Worm (Caenorhabditis elegans) whole organism, mixed stage, embryonic: ENCODE data around the gene F10E7.1.

Experiments used
- M03D4.4 ChIP-seq: sonication (generic microtip); optimal IDR thresholded peaks from 2 replicates; lab custom pipeline; 2017; ENCODE audit warnings: mild to moderate bottlenecking, missing genetic modification characterization, missing compliant biosample characterization
- bed-3 ChIP-seq: fragments of 200-800 bp; sonication (Bioruptor generic); optimal IDR thresholded peaks from 3 replicates; lab custom pipeline; 2018; ENCODE audit warnings: mild to moderate bottlenecking, missing genetic modification characterization, moderate library complexity, missing compliant biosample characterization
- blmp-1 ChIP-seq: fragments of 150-350 bp; optimal IDR thresholded peaks from 2 replicates; lab custom pipeline; 2014; ENCODE audit warnings: missing biosample characterization, missing genetic modification characterization
- ceh-39 ChIP-seq: fragments of 150-350 bp; optimal IDR thresholded peaks from 2 replicates; lab custom pipeline; 2014; ENCODE audit warnings: missing biosample characterization, missing genetic modification characterization
- ceh-43 ChIP-seq: fragments of 200-800 bp; sonication (Bioruptor generic); optimal IDR thresholded peaks from 2 replicates; lab custom pipeline; 2018; ENCODE audit warnings: mild to moderate bottlenecking, missing genetic modification characterization, moderate library complexity, missing compliant biosample characterization
- ceh-83 ChIP-seq: fragments of 200-800 bp; sonication (Bioruptor generic); optimal IDR thresholded peaks from 2 replicates; lab custom pipeline; 2018; ENCODE audit warnings: mild to moderate bottlenecking, missing genetic modification characterization, missing compliant biosample characterization
- ces-1 ChIP-seq: fragments of 150-350 bp; optimal IDR thresholded peaks from 2 replicates; lab custom pipeline; 2014; ENCODE audit warnings: missing biosample characterization, missing genetic modification reagents, missing genetic modification characterization
- cnd-1 ChIP-seq: fragments of 200-800 bp; sonication (Bioruptor generic); optimal IDR thresholded peaks from 2 replicates; lab custom pipeline; 2018; ENCODE audit warnings: mild to moderate bottlenecking, missing genetic modification characterization, missing compliant biosample characterization
- elt-1 ChIP-seq: sonication (generic microtip); optimal IDR thresholded peaks from 2 replicates; lab custom pipeline; 2017; ENCODE audit warnings: missing genetic modification characterization, mild to moderate bottlenecking, missing compliant biosample characterization, antibody characterized with exemption, moderate library complexity, borderline replicate concordance; ENCODE audit not compliant: insufficient read depth
- elt-3 ChIP-seq: fragments of 150-350 bp; optimal IDR thresholded peaks from 2 replicates; lab custom pipeline; 2014; ENCODE audit warnings: missing biosample characterization, missing genetic modification characterization
- ham-2 ChIP-seq: fragments of 200-800 bp; sonication (Bioruptor generic); optimal IDR thresholded peaks from 2 replicates; lab custom pipeline; 2018; ENCODE audit warnings: mild to moderate bottlenecking, missing genetic modification characterization, missing compliant biosample characterization
- hlh-1 ChIP-seq: fragments of 150-350 bp; optimal IDR thresholded peaks from 2 replicates; lab custom pipeline; 2014; ENCODE audit warnings: missing biosample characterization, missing genetic modification reagents, missing genetic modification characterization
- lin-13 ChIP-seq: fragments of 150-350 bp; optimal IDR thresholded peaks from 2 replicates; lab custom pipeline; 2014; ENCODE audit warnings: missing biosample characterization, missing genetic modification characterization
- lin-32 ChIP-seq: fragments of 200-800 bp; sonication (Bioruptor generic); optimal IDR thresholded peaks from 2 replicates; lab custom pipeline; 2018; ENCODE audit warnings: mild to moderate bottlenecking, missing genetic modification characterization, missing compliant biosample characterization
- lsy-2 ChIP-seq: fragments of 150-350 bp; optimal IDR thresholded peaks from 2 replicates; lab custom pipeline; 2014; ENCODE audit warnings: missing biosample characterization, missing genetic modification characterization
- mab-5 ChIP-seq: fragments of 150-350 bp; optimal IDR thresholded peaks from 2 replicates; lab custom pipeline; 2014; ENCODE audit warnings: missing biosample characterization, missing genetic modification characterization
- mep-1 ChIP-seq: fragments of 150-350 bp; optimal IDR thresholded peaks from 2 replicates; lab custom pipeline; 2017; ENCODE audit warnings: missing biosample characterization, missing genetic modification reagents, missing genetic modification characterization, inconsistent platforms
- mls-2 ChIP-seq: sonication (generic microtip); optimal IDR thresholded peaks from 2 replicates; lab custom pipeline; 2016; ENCODE audit warnings: mild to moderate bottlenecking, missing genetic modification characterization, moderate library complexity, missing compliant biosample characterization
- nhr-12 ChIP-seq: fragments of 150-350 bp; optimal IDR thresholded peaks from 2 replicates; lab custom pipeline; 2014; ENCODE audit warnings: missing biosample characterization, missing genetic modification characterization
- nhr-2 ChIP-seq: fragments of 150-350 bp; optimal IDR thresholded peaks from 2 replicates; lab custom pipeline; 2014; ENCODE audit warnings: missing biosample characterization, missing genetic modification characterization
- nhr-237 ChIP-seq: fragments of 150-350 bp; optimal IDR thresholded peaks from 2 replicates; lab custom pipeline; 2014; ENCODE audit warnings: missing biosample characterization, missing genetic modification characterization
- nhr-28 ChIP-seq: fragments of 150-350 bp; optimal IDR thresholded peaks from 2 replicates; lab custom pipeline; 2014; ENCODE audit warnings: missing biosample characterization, missing genetic modification characterization
- nhr-76 ChIP-seq: sonication (generic microtip); optimal IDR thresholded peaks from 2 replicates; lab custom pipeline; 2017; ENCODE audit warnings: missing biosample characterization, missing genetic modification characterization
- pha-4 ChIP-seq: fragments of 150-350 bp; optimal IDR thresholded peaks from 2 replicates; lab custom pipeline; 2018; ENCODE audit warnings: missing biosample characterization, missing genetic modification reagents, missing genetic modification characterization
- snpc-4 ChIP-seq: fragments of 150-350 bp; optimal IDR thresholded peaks from 2 replicates; lab custom pipeline; 2014; ENCODE audit warnings: missing biosample characterization, missing genetic modification characterization
- sptf-1 ChIP-seq: sonication (generic microtip); optimal IDR thresholded peaks from 2 replicates; lab custom pipeline; 2017; ENCODE audit warnings: mild to moderate bottlenecking, missing genetic modification characterization, moderate library complexity, missing compliant biosample characterization
- tbx-8 ChIP-seq: fragments of 200-800 bp; sonication (Bioruptor generic); optimal IDR thresholded peaks from 2 replicates; lab custom pipeline; 2018; ENCODE audit warnings: mild to moderate bottlenecking, missing genetic modification characterization, moderate library complexity, missing compliant biosample characterization
- unc-120 ChIP-seq: sonication (generic microtip); optimal IDR thresholded peaks from 2 replicates; lab custom pipeline; 2017; ENCODE audit warnings: missing genetic modification characterization, missing compliant biosample characterization; ENCODE audit not compliant: poor library complexity, severe bottlenecking
- unc-39 ChIP-seq: fragments of 150-350 bp; optimal IDR thresholded peaks from 2 replicates; lab custom pipeline; 2014; ENCODE audit warnings: missing biosample characterization, missing genetic modification characterization
- unc-62 ChIP-seq: fragments of 150-350 bp; optimal IDR thresholded peaks from 2 replicates; lab custom pipeline; 2014; ENCODE audit warnings: missing biosample characterization, missing genetic modification reagents, missing genetic modification characterization
- zip-8 ChIP-seq: fragments of 150-350 bp; optimal IDR thresholded peaks from 2 replicates; lab custom pipeline; 2014; ENCODE audit warnings: missing biosample characterization, missing genetic modification characterization
- ztf-11 ChIP-seq: fragments of 150-350 bp; optimal IDR thresholded peaks from 2 replicates; lab custom pipeline; 2014; ENCODE audit warnings: missing biosample characterization, missing genetic modification characterization

Gene F10E7.1

DNA sequence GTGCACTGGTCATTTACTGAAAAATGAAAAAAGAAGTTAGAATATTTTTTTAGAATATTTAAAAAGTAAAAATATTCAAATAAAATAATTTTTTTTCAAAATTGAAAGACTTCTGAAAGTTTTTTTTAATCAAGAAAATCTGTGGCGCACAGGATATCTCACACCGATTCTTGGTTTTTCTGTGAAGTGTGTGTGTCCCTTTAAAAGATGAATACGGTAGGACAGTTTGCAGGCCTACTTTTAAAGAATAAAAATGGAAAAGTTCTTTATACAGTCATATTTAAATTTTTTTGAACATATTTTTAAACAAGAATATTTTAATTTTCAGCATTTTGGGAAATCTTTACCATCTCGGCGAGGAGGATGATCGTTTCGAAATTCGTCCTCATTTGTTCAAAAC, 28.0 kb upstream of the F10E7.1 start, which contains the start of gene mct-5:
Gene mct-5, minus strand, starts transcription at position 16 of the 400 bp plus-strand sequence.
- TF ChIP-seq ceh-43 (GFP tag; lab: Kevin White, UChicago) (no peak), hlh-1 (tag; lab: Kevin White, UChicago) (no peak), blmp-1 (tag; lab: Kevin White, UChicago) (no peak), zip-8 (tag; lab: Kevin White, UChicago) (no peak), lin-13 (tag; lab: Kevin White, UChicago) (no peak), mab-5 (no peak), nhr-237 (tag; lab: Kevin White, UChicago) (no peak), mep-1 (tag; lab: Kevin White, UChicago) (no peak), unc-120 (tag; lab: Kevin White, UChicago) (no peak), unc-39 (tag; lab: Kevin White, UChicago) (no peak), bed-3 (GFP tag; lab: Kevin White, UChicago) (no peak), nhr-12 (tag; lab: Kevin White, UChicago) (no peak), ceh-39 (tag; lab: Kevin White, UChicago) (no peak), cnd-1 (tag; lab: Kevin White, UChicago) (no peak), ceh-83 (no peak), snpc-4 (tag; lab: Kevin White, UChicago) (no peak), M03D4.4 (no peak), lsy-2 (tag; lab: Kevin White, UChicago) (no peak)

- no peak for TF ChIP-seq ces-1 (GFP tag; lab: Kevin White, UChicago)
- TF ChIP-seq lin-13 (tag; lab: Kevin White, UChicago), result no peak
- TF ChIP-seq mls-2, result no peak
- no peak for TF ChIP-seq tbx-8 (GFP tag; lab: Kevin White, UChicago)
- TF ChIP-seq hlh-1 (tag; lab: Kevin White, UChicago), result no peak
- no peak for TF ChIP-seq elt-3 (tag; lab: Kevin White, UChicago)
- TF ChIP-seq nhr-12 (tag; lab: Kevin White, UChicago), result no peak
- no peak for TF ChIP-seq nhr-2 (tag; lab: Kevin White, UChicago)
- no peak for TF ChIP-seq unc-39 (tag; lab: Kevin White, UChicago)
- TF ChIP-seq nhr-28 (tag; lab: Kevin White, UChicago), result no peak
- TF ChIP-seq zip-8 (tag; lab: Kevin White, UChicago), result no peak
- no peak for TF ChIP-seq lin-32 (GFP tag; lab: Kevin White, UChicago)
- no peak for TF ChIP-seq unc-62
- no peak for TF ChIP-seq sptf-1 (tag; lab: Kevin White, UChicago)
- TF ChIP-seq ztf-11 (tag; lab: Kevin White, UChicago), result no peak
- TF ChIP-seq elt-1, result no peak
- no peak for TF ChIP-seq ceh-43 (GFP tag; lab: Kevin White, UChicago)
- TF ChIP-seq pha-4 (tag; lab: Kevin White, UChicago), result no peak
These were observed 27.3 kb upstream of the F10E7.1 start for ce11 chrII:7099231-7099630.

ce11 chrII:7100838-7101237, 25.7 kb upstream of the F10E7.1 start, which contains the start of gene mmaa-1:
Gene mmaa-1 (minus strand): TSS chrII:7101165.
- TF ChIP-seq mls-2 (no peak), unc-120 (tag; lab: Kevin White, UChicago) (no peak), ces-1 (GFP tag; lab: Kevin White, UChicago) (no peak), unc-39 (tag; lab: Kevin White, UChicago) (no peak), zip-8 (tag; lab: Kevin White, UChicago) (no peak), ztf-11 (tag; lab: Kevin White, UChicago) (no peak), pha-4 (tag; lab: Kevin White, UChicago) (no peak), lin-13 (tag; lab: Kevin White, UChicago) (no peak), nhr-76 (tag; lab: Kevin White, UChicago) (no peak), elt-3 (tag; lab: Kevin White, UChicago) (no peak), lsy-2 (tag; lab: Kevin White, UChicago) (no peak), nhr-12 (tag; lab: Kevin White, UChicago) (no peak), hlh-1 (tag; lab: Kevin White, UChicago) (no peak), nhr-237 (tag; lab: Kevin White, UChicago) (no peak), ceh-39 (tag; lab: Kevin White, UChicago) (no peak), nhr-2 (tag; lab: Kevin White, UChicago) (no peak), ceh-43 (GFP tag; lab: Kevin White, UChicago) (no peak), snpc-4 (tag; lab: Kevin White, UChicago) (no peak)

ce11 chrII:7102288-7102687, 24.3 kb upstream of the F10E7.1 start:
- TF ChIP-seq tbx-8 (GFP tag; lab: Kevin White, UChicago), result no peak
- TF ChIP-seq lin-13 (tag; lab: Kevin White, UChicago), result no peak
- no peak for TF ChIP-seq ham-2 (GFP tag; lab: Kevin White, UChicago)
- no peak for TF ChIP-seq nhr-2 (tag; lab: Kevin White, UChicago)
- TF ChIP-seq mls-2, result no peak
- TF ChIP-seq ztf-11 (tag; lab: Kevin White, UChicago), result no peak
- no peak for TF ChIP-seq unc-120 (tag; lab: Kevin White, UChicago)
- TF ChIP-seq nhr-28 (tag; lab: Kevin White, UChicago), result no peak
